Fruit fly (Drosophila melanogaster) S2 (cell line): ENCODE measurements around the gene CG2608.

Source experiments
- CG8478 ChIP-seq: fragments of >200 bp; optimal IDR thresholded peaks from 2 replicates; lab custom pipeline; 2018
- CTCF ChIP-seq, 2 experiments: fragments of >200 bp; optimal IDR thresholded peaks; 2 replicates each; lab custom pipeline; 2018

DNA sequence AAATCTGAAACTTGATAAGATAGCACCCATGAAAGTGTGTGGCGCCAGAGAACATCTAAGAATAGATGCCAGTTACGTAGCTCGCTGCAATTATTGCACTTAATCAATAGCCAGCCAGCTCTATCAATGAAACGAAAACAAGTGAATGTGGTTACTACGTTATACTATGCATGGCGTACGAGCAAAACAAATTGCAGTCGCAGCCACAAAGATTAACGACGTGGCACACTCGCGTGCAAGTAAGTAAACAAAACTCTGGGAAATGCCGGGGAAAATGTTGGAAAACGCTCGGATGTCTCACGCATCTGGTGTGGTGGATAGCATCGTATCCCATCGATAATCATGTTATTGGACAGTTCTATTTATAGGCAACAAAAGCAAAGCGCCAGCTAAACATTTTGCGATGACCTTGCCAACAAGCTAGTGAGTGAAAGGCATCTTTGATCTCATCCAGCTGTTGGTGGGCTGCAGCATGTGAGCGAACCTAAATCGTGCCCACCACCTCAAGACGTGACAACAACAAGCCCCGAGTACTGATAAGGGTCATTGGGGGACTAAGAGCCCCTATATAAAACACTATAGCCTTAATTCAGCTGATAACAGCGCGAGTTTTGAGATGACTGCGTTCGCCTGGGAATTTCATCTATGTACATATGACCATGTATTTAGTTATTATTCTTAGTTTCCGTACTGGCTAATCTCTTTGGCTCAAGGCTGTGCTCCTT lies 28.3 kb downstream of the CG2608 start:
- TF ChIP-seq CG8478 (lab: Kevin White, UChicago) (no peak), CTCF (optimal IDR thresholded peaks at IDR 0.05; lab: Kevin White, UChicago) (no peak)
